Worm (Caenorhabditis elegans) whole organism, L2 larva: ENCODE measurements around the gene T13H5.1.

Source experiments
- C34F6.9 ChIP-seq: fragments of 150-350 bp; optimal IDR thresholded peaks from 2 replicates; lab custom pipeline; 2014; ENCODE audit warnings: missing biosample characterization, missing genetic modification characterization
- F13H6.1 ChIP-seq: sonication (generic microtip); optimal IDR thresholded peaks from 2 replicates; lab custom pipeline; 2016; ENCODE audit warnings: missing genetic modification characterization, missing compliant biosample characterization
- R02D3.7 ChIP-seq: fragments of 150-350 bp; optimal IDR thresholded peaks from 2 replicates; lab custom pipeline; 2014; ENCODE audit warnings: missing biosample characterization, missing genetic modification characterization
- Y55F3AM.14 ChIP-seq: fragments of 200-800 bp; sonication (Bioruptor generic); optimal IDR thresholded peaks from 2 replicates; lab custom pipeline; 2018; ENCODE audit warnings: mild to moderate bottlenecking, missing genetic modification characterization, missing compliant biosample characterization
- ZK546.5 ChIP-seq: sonication (generic microtip); optimal IDR thresholded peaks from 2 replicates; lab custom pipeline; 2017; ENCODE audit warnings: missing biosample characterization, missing genetic modification characterization
- alr-1 ChIP-seq: fragments of 150-350 bp; optimal IDR thresholded peaks from 2 replicates; lab custom pipeline; 2014; ENCODE audit warnings: missing biosample characterization, missing genetic modification characterization
- aly-2 ChIP-seq: fragments of 150-350 bp; optimal IDR thresholded peaks from 2 replicates; lab custom pipeline; 2014; ENCODE audit warnings: missing biosample characterization, missing genetic modification characterization
- ama-1 ChIP-seq: fragments of 150-350 bp; optimal IDR thresholded peaks from 2 replicates; lab custom pipeline; 2018; ENCODE audit warnings: inconsistent platforms
- blmp-1 ChIP-seq: sonication (generic microtip); optimal IDR thresholded peaks from 2 replicates; lab custom pipeline; 2017; ENCODE audit warnings: missing genetic modification characterization, mild to moderate bottlenecking, missing compliant biosample characterization, antibody characterized with exemption, moderate library complexity; ENCODE audit not compliant: insufficient read depth
- ceh-16 ChIP-seq: fragments of 150-350 bp; optimal IDR thresholded peaks from 2 replicates; lab custom pipeline; 2014; ENCODE audit warnings: missing biosample characterization, missing genetic modification characterization
- ceh-82 ChIP-seq: fragments of 150-350 bp; optimal IDR thresholded peaks from 2 replicates; lab custom pipeline; 2014; ENCODE audit warnings: missing biosample characterization, missing genetic modification characterization
- crh-2 ChIP-seq: sonication (generic microtip); optimal IDR thresholded peaks from 2 replicates; lab custom pipeline; 2017; ENCODE audit warnings: missing biosample characterization, missing genetic modification characterization
- egl-27 ChIP-seq: sonication (generic microtip); optimal IDR thresholded peaks from 3 replicates; lab custom pipeline; 2017; ENCODE audit warnings: missing biosample characterization, missing genetic modification reagents, missing genetic modification characterization
- elt-1 ChIP-seq: fragments of 150-350 bp; optimal IDR thresholded peaks from 2 replicates; lab custom pipeline; 2014; ENCODE audit warnings: missing biosample characterization, missing genetic modification characterization
- elt-3 ChIP-seq: sonication (generic microtip); optimal IDR thresholded peaks from 2 replicates; lab custom pipeline; 2017; ENCODE audit warnings: missing biosample characterization, missing genetic modification characterization
- fos-1 ChIP-seq: fragments of 150-350 bp; optimal IDR thresholded peaks from 2 replicates; lab custom pipeline; 2014; ENCODE audit warnings: missing biosample characterization, missing genetic modification characterization
- gmeb-1 ChIP-seq: fragments of 150-350 bp; optimal IDR thresholded peaks from 2 replicates; lab custom pipeline; 2014; ENCODE audit warnings: missing biosample characterization, missing genetic modification characterization
- lin-11 ChIP-seq: fragments of 150-350 bp; sonication (generic microtip); optimal IDR thresholded peaks from 2 replicates; lab custom pipeline; 2014; ENCODE audit warnings: missing biosample characterization, missing genetic modification characterization, inconsistent platforms, mixed read lengths
- lin-39 ChIP-seq: fragments of 150-350 bp; optimal IDR thresholded peaks from 2 replicates; lab custom pipeline; 2014; ENCODE audit warnings: missing biosample characterization, missing genetic modification reagents, missing genetic modification characterization
- lsy-2 ChIP-seq, 2 experiments: fragments of 150-350 bp in 1 of 2; sonication (generic microtip) in 1 of 2; optimal IDR thresholded peaks; 2 replicates each; lab custom pipeline; 2014 to 2017; ENCODE audit warnings: missing biosample characterization in 2 of 2, missing genetic modification characterization in 2 of 2
- mab-5 ChIP-seq: fragments of 150-350 bp; optimal IDR thresholded peaks from 2 replicates; lab custom pipeline; 2014; ENCODE audit warnings: missing biosample characterization, missing genetic modification characterization
- mbf-1 ChIP-seq: sonication (generic microtip); optimal IDR thresholded peaks from 2 replicates; lab custom pipeline; 2017; ENCODE audit warnings: missing biosample characterization, missing genetic modification characterization
- mdl-1 ChIP-seq, 2 experiments: fragments of 150-350 bp in 1 of 2; sonication (generic microtip) in 1 of 2; optimal IDR thresholded peaks; 2 replicates each; lab custom pipeline; 2017; ENCODE audit warnings: missing biosample characterization in 2 of 2, missing genetic modification characterization in 2 of 2
- nhr-12 ChIP-seq: fragments of 150-350 bp; optimal IDR thresholded peaks from 2 replicates; lab custom pipeline; 2014; ENCODE audit warnings: missing biosample characterization, missing genetic modification characterization
- nhr-129 ChIP-seq: fragments of 150-350 bp; optimal IDR thresholded peaks from 2 replicates; lab custom pipeline; 2014; ENCODE audit warnings: missing biosample characterization, missing genetic modification characterization
- nhr-21 ChIP-seq: fragments of 150-350 bp; optimal IDR thresholded peaks from 2 replicates; lab custom pipeline; 2014; ENCODE audit warnings: missing biosample characterization, missing genetic modification characterization
- nhr-23 ChIP-seq: fragments of 150-350 bp; optimal IDR thresholded peaks from 2 replicates; lab custom pipeline; 2014; ENCODE audit warnings: missing biosample characterization, missing genetic modification reagents, missing genetic modification characterization
- nhr-237 ChIP-seq: fragments of 150-350 bp; optimal IDR thresholded peaks from 2 replicates; lab custom pipeline; 2014; ENCODE audit warnings: missing biosample characterization, missing genetic modification characterization
- nhr-25 ChIP-seq: fragments of 150-350 bp; sonication (generic microtip); optimal IDR thresholded peaks from 3 replicates; lab custom pipeline; 2014; ENCODE audit warnings: missing biosample characterization, missing genetic modification characterization
- peb-1 ChIP-seq: fragments of 150-350 bp; optimal IDR thresholded peaks from 2 replicates; lab custom pipeline; 2014; ENCODE audit warnings: missing biosample characterization, missing genetic modification characterization
- sem-4 ChIP-seq: fragments of 150-350 bp; optimal IDR thresholded peaks from 2 replicates; lab custom pipeline; 2014; ENCODE audit warnings: missing biosample characterization, missing genetic modification reagents, missing genetic modification characterization
- skn-1 ChIP-seq: sonication (generic microtip); optimal IDR thresholded peaks from 2 replicates; lab custom pipeline; 2017; ENCODE audit warnings: missing biosample characterization, missing genetic modification characterization
- sma-3 ChIP-seq: sonication (generic microtip); optimal IDR thresholded peaks from 2 replicates; lab custom pipeline; 2016; ENCODE audit warnings: missing genetic modification reagents, missing genetic modification characterization, missing compliant biosample characterization
- sma-9 ChIP-seq, 2 experiments: fragments of 150-350 bp in 1 of 2; sonication (generic microtip) in 1 of 2; optimal IDR thresholded peaks; 2 replicates each; lab custom pipeline; 2014 to 2016; ENCODE audit warnings: missing genetic modification characterization in 2 of 2, mild to moderate bottlenecking in 1 of 2, missing biosample characterization in 1 of 2, missing compliant biosample characterization in 1 of 2, missing genetic modification reagents in 1 of 2, moderate library complexity in 1 of 2
- unc-39 ChIP-seq: fragments of 150-350 bp; optimal IDR thresholded peaks from 2 replicates; lab custom pipeline; 2014; ENCODE audit warnings: missing biosample characterization, missing genetic modification characterization
- unc-55 ChIP-seq: fragments of 150-350 bp; sonication (generic microtip); optimal IDR thresholded peaks from 3 replicates; lab custom pipeline; 2014; ENCODE audit warnings: missing biosample characterization, missing genetic modification reagents, missing genetic modification characterization
- unc-62 ChIP-seq: fragments of 150-350 bp; optimal IDR thresholded peaks from 2 replicates; lab custom pipeline; 2014; ENCODE audit warnings: missing biosample characterization, missing genetic modification reagents, missing genetic modification characterization
- zag-1 ChIP-seq: fragments of 150-350 bp; optimal IDR thresholded peaks from 2 replicates; lab custom pipeline; 2014; ENCODE audit warnings: missing biosample characterization, missing genetic modification characterization
- ztf-11 ChIP-seq: sonication (generic microtip); optimal IDR thresholded peaks from 2 replicates; lab custom pipeline; 2017; ENCODE audit warnings: missing biosample characterization, missing genetic modification characterization
- ztf-4 ChIP-seq: fragments of 150-350 bp; optimal IDR thresholded peaks from 2 replicates; lab custom pipeline; 2014; ENCODE audit warnings: missing biosample characterization, missing genetic modification characterization

Gene T13H5.1

DNA sequence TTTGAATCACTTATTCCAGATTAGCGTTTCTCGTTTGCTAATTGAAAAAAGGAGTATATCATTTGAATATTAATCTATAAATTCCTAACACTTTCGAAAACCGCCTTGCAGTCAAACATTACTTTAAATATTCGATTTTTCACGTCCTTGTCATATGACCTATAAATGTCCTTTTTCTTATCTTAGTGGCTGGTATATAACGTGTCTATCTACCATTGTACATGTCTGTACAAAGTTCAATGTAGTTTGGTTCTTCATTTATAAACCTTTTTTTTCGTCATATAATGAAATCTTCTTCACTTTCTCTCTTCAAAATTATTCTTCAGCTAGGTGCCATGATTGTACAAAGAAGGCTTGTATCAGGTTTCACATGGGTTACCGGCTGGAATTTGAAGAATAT lies 23.3 kb downstream of the T13H5.1 start, which contains the start of gene gbh-2 (continued):
- no peak for TF ChIP-seq egl-27
- TF ChIP-seq sem-4 (tag; lab: Kevin White, UChicago): no peak
- TF ChIP-seq nhr-129 (tag; lab: Kevin White, UChicago): peak; percentile 93
- no peak for TF ChIP-seq alr-1 (tag; lab: Kevin White, UChicago)
- peak; percentile 64 for TF ChIP-seq sma-3 (GFP tag; lab: Kevin White, UChicago)
- TF ChIP-seq F13H6.1 (tag; lab: Kevin White, UChicago): peak; percentile 19
- no peak for TF ChIP-seq lin-39 (tag; lab: Kevin White, UChicago)
- no peak for TF ChIP-seq elt-3 (tag; lab: Kevin White, UChicago)
- TF ChIP-seq, all 48 proteins: peak for 12

DNA sequence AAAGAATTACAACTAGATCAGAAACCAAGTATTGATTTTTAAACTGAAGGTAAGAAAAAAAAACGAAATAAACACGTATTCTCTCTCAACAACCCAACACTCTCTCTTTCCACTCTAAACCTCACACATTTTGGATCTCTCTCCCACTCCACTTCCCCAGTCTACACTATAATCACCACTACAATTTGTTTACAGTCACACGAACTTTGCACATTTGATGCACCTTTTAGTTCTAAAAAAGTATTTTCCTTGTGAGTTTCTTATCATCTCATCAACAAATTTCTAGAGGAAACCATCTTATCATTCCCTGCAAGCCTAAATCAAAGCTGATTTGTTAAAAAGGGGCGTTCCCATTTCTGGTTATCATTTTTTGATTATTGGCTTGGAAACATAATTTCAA lies 24.3 kb downstream of the T13H5.1 start:
- TF ChIP-seq R02D3.7 (tag; lab: Kevin White, UChicago) (no peak), F13H6.1 (tag; lab: Kevin White, UChicago) (peak; percentile 56), mab-5 (tag; lab: Kevin White, UChicago) (no peak), egl-27 (peak; percentile 13), Y55F3AM.14 (GFP tag; lab: Kevin White, UChicago) (no peak), nhr-237 (tag; lab: Kevin White, UChicago) (no peak), elt-3 (tag; lab: Kevin White, UChicago) (no peak), aly-2 (no peak), fos-1 (tag; lab: Kevin White, UChicago) (peak; percentile 71), ama-1 (lab: Kevin White, UChicago) (peak; percentile 8), ZK546.5 (tag; lab: Kevin White, UChicago) (no peak), ceh-82 (no peak), nhr-23 (no peak), lin-39 (tag; lab: Kevin White, UChicago) (no peak), lin-11 (tag; lab: Kevin White, UChicago) (no peak), nhr-25 (no peak), gmeb-1 (tag; lab: Kevin White, UChicago) (peak; percentile 30), crh-2 (tag; lab: Kevin White, UChicago) (peak; percentile 78), sem-4 (tag; lab: Kevin White, UChicago) (no peak), nhr-129 (tag; lab: Kevin White, UChicago) (peak; percentile 63), zag-1 (tag; lab: Kevin White, UChicago) (no peak), skn-1 (tag; lab: Kevin White, UChicago) (no peak), blmp-1 (tag; lab: Kevin White, UChicago) (no peak), lsy-2 (tag; optimal IDR thresholded peaks at IDR 0.05; lab: Kevin White, UChicago) (peak in 1 of 2 experiments; percentile 26), unc-62 (GFP tag; lab: Kevin White, UChicago) (no peak), mbf-1 (tag; lab: Kevin White, UChicago) (no peak), ceh-16 (tag; lab: Kevin White, UChicago) (no peak), ztf-11 (tag; lab: Kevin White, UChicago) (no peak), peb-1 (tag; lab: Kevin White, UChicago) (no peak), sma-9 (GFP tag; optimal IDR thresholded peaks at IDR 0.05; lab: Kevin White, UChicago) (peak; percentile 68), sma-9 (tag; optimal IDR thresholded peaks at IDR 0.05; lab: Kevin White, UChicago) (no peak), unc-39 (tag; lab: Kevin White, UChicago) (no peak), alr-1 (tag; lab: Kevin White, UChicago) (no peak), nhr-21 (tag; lab: Kevin White, UChicago) (no peak), elt-1 (tag; lab: Kevin White, UChicago) (no peak), unc-55 (GFP tag; lab: Kevin White, UChicago) (peak; percentile 4), ztf-4 (tag; lab: Kevin White, UChicago) (no peak), nhr-12 (tag; lab: Kevin White, UChicago) (no peak), C34F6.9 (tag; lab: Kevin White, UChicago) (peak; percentile 33)

DNA sequence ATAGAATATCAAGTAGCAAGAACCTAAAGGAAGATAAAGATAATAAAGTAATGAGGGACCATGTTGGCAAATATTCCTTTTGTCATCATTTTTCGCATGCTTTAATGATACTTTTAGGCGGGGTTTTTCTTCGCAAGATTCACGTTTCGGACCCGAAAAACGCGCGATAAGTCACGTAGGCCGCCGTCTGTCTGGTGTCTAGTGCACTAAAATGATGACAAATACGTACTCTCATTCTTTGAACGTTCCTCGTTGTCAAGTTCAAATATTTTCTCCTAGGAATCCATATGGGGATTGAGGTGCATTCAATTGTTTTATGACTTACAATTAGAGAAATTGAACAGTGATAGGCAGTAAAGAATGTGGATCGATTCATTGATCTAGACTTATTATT lies 25.1 kb downstream of the T13H5.1 start, which contains the start of gene taap-1:
Gene taap-1, minus strand, starts transcription at position 79 of the 394 bp plus-strand sequence.
- TF ChIP-seq mbf-1 (tag; lab: Kevin White, UChicago) (no peak), skn-1 (tag; lab: Kevin White, UChicago) (peak; percentile 83), C34F6.9 (tag; lab: Kevin White, UChicago) (no peak), mdl-1 (tag; optimal IDR thresholded peaks at IDR 0.05; lab: Kevin White, UChicago) (peak in 1 of 2 experiments; percentile 17), nhr-129 (tag; lab: Kevin White, UChicago) (peak; percentile 54), blmp-1 (tag; lab: Kevin White, UChicago) (no peak), sem-4 (tag; lab: Kevin White, UChicago) (peak; percentile 52), zag-1 (tag; lab: Kevin White, UChicago) (peak; percentile 0), lin-39 (tag; lab: Kevin White, UChicago) (no peak), unc-55 (GFP tag; lab: Kevin White, UChicago) (no peak), fos-1 (tag; lab: Kevin White, UChicago) (peak; percentile 13), sma-9 (GFP tag; optimal IDR thresholded peaks at IDR 0.05; lab: Kevin White, UChicago) (peak; percentile 77), sma-9 (tag; optimal IDR thresholded peaks at IDR 0.05; lab: Kevin White, UChicago) (no peak), ama-1 (lab: Kevin White, UChicago) (peak; percentile 39)
